Worm (Caenorhabditis elegans) whole organism, L3 larva: ENCODE measurements around the gene srlf-30.

Experiments used
- R02D3.7 ChIP-seq: fragments of 150-350 bp; optimal IDR thresholded peaks from 2 replicates; lab custom pipeline; 2014; ENCODE audit warnings: missing biosample characterization, missing genetic modification characterization
- ZK546.5 ChIP-seq: sonication (generic microtip); optimal IDR thresholded peaks from 2 replicates; lab custom pipeline; 2017; ENCODE audit warnings: missing biosample characterization, missing genetic modification characterization
- ama-1 ChIP-seq: fragments of 150-350 bp; optimal IDR thresholded peaks from 2 replicates; lab custom pipeline; 2018
- ceh-16 ChIP-seq: sonication (generic microtip); optimal IDR thresholded peaks from 2 replicates; lab custom pipeline; 2017; ENCODE audit warnings: missing biosample characterization, missing genetic modification characterization
- ceh-28 ChIP-seq: fragments of 150-350 bp; optimal IDR thresholded peaks from 2 replicates; lab custom pipeline; 2014; ENCODE audit warnings: missing biosample characterization, missing genetic modification reagents, missing genetic modification characterization
- ceh-82 ChIP-seq: fragments of 150-350 bp; optimal IDR thresholded peaks from 2 replicates; lab custom pipeline; 2014; ENCODE audit warnings: missing biosample characterization, missing genetic modification characterization
- ceh-9 ChIP-seq: sonication (generic microtip); optimal IDR thresholded peaks from 2 replicates; lab custom pipeline; 2018; ENCODE audit warnings: missing biosample characterization, missing genetic modification characterization
- daf-12 ChIP-seq: fragments of 150-350 bp; optimal IDR thresholded peaks from 2 replicates; lab custom pipeline; 2014; ENCODE audit warnings: missing biosample characterization, missing genetic modification reagents, missing genetic modification characterization
- egl-27 ChIP-seq: sonication (generic microtip); optimal IDR thresholded peaks from 4 replicates; lab custom pipeline; 2017; ENCODE audit warnings: missing biosample characterization, missing genetic modification reagents, missing genetic modification characterization
- egl-5 ChIP-seq: fragments of 150-350 bp; optimal IDR thresholded peaks from 2 replicates; lab custom pipeline; 2017; ENCODE audit warnings: missing biosample characterization, missing genetic modification reagents, missing genetic modification characterization, inconsistent platforms
- elt-1 ChIP-seq: fragments of 150-350 bp; optimal IDR thresholded peaks from 2 replicates; lab custom pipeline; 2014; ENCODE audit warnings: missing biosample characterization, missing genetic modification characterization
- elt-2 ChIP-seq: sonication (generic microtip); optimal IDR thresholded peaks from 2 replicates; lab custom pipeline; 2016; ENCODE audit warnings: missing genetic modification reagents, mild to moderate bottlenecking, missing genetic modification characterization, missing compliant biosample characterization
- elt-3 ChIP-seq, 3 experiments: fragments of 150-350 bp in 1 of 3; sonication (generic microtip) in 2 of 3; optimal IDR thresholded peaks; 2 replicates in 2 of 3; 4 replicates in 1 of 3; lab custom pipeline; 2014 to 2017; ENCODE audit warnings: missing biosample characterization in 3 of 3, missing genetic modification characterization in 3 of 3
- eor-1 ChIP-seq, 2 experiments: fragments of 150-350 bp; optimal IDR thresholded peaks; 2 replicates each; lab custom pipeline; 2014 to 2018; ENCODE audit warnings: missing biosample characterization in 2 of 2, missing genetic modification characterization in 2 of 2
- fkh-10 ChIP-seq: sonication (generic microtip); optimal IDR thresholded peaks from 2 replicates; lab custom pipeline; 2017; ENCODE audit warnings: missing biosample characterization, missing genetic modification reagents, missing genetic modification characterization
- fkh-2 ChIP-seq: fragments of 150-350 bp; optimal IDR thresholded peaks from 2 replicates; lab custom pipeline; 2014; ENCODE audit warnings: missing biosample characterization, missing genetic modification reagents, missing genetic modification characterization
- fos-1 ChIP-seq: fragments of 150-350 bp; optimal IDR thresholded peaks from 2 replicates; lab custom pipeline; 2014; ENCODE audit warnings: missing biosample characterization, missing genetic modification characterization
- hmg-11 ChIP-seq: sonication (generic microtip); optimal IDR thresholded peaks from 2 replicates; lab custom pipeline; 2016; ENCODE audit warnings: missing genetic modification characterization, missing compliant biosample characterization
- jun-1 ChIP-seq: fragments of 150-350 bp; optimal IDR thresholded peaks from 2 replicates; lab custom pipeline; 2014; ENCODE audit warnings: missing biosample characterization, missing genetic modification reagents, missing genetic modification characterization
- lin-15B ChIP-seq: fragments of 150-350 bp; optimal IDR thresholded peaks from 2 replicates; lab custom pipeline; 2014; ENCODE audit warnings: missing biosample characterization, missing genetic modification characterization
- lsy-12 ChIP-seq: sonication (generic microtip); optimal IDR thresholded peaks from 2 replicates; lab custom pipeline; 2016; ENCODE audit warnings: mild to moderate bottlenecking, missing genetic modification characterization, missing compliant biosample characterization
- mdl-1 ChIP-seq: fragments of 150-350 bp; optimal IDR thresholded peaks from 2 replicates; lab custom pipeline; 2014; ENCODE audit warnings: missing biosample characterization, missing genetic modification characterization
- mml-1 ChIP-seq: fragments of 150-350 bp; sonication (generic microtip); optimal IDR thresholded peaks from 3 replicates; lab custom pipeline; 2014; ENCODE audit warnings: missing biosample characterization, missing genetic modification characterization
- nfya-1 ChIP-seq: sonication (generic microtip); optimal IDR thresholded peaks from 2 replicates; lab custom pipeline; 2017; ENCODE audit warnings: missing genetic modification characterization, mild to moderate bottlenecking, missing compliant biosample characterization, antibody characterized with exemption, moderate library complexity; ENCODE audit not compliant: insufficient read depth
- nhr-11 ChIP-seq: fragments of 150-350 bp; optimal IDR thresholded peaks from 2 replicates; lab custom pipeline; 2014; ENCODE audit warnings: missing biosample characterization, missing genetic modification characterization
- nhr-12 ChIP-seq: fragments of 150-350 bp; optimal IDR thresholded peaks from 2 replicates; lab custom pipeline; 2014; ENCODE audit warnings: missing biosample characterization, missing genetic modification characterization
- nhr-23 ChIP-seq: fragments of 150-350 bp; optimal IDR thresholded peaks from 2 replicates; lab custom pipeline; 2014; ENCODE audit warnings: missing biosample characterization, missing genetic modification reagents, missing genetic modification characterization
- nhr-237 ChIP-seq: fragments of 150-350 bp; optimal IDR thresholded peaks from 2 replicates; lab custom pipeline; 2014; ENCODE audit warnings: missing biosample characterization, missing genetic modification characterization
- nhr-25 ChIP-seq: sonication (generic microtip); optimal IDR thresholded peaks from 2 replicates; lab custom pipeline; 2017; ENCODE audit warnings: missing biosample characterization, missing genetic modification characterization
- nhr-28 ChIP-seq: fragments of 150-350 bp; optimal IDR thresholded peaks from 2 replicates; lab custom pipeline; 2014; ENCODE audit warnings: missing biosample characterization, missing genetic modification characterization
- nhr-43 ChIP-seq: sonication (generic microtip); optimal IDR thresholded peaks from 2 replicates; lab custom pipeline; 2016; ENCODE audit warnings: mild to moderate bottlenecking, missing genetic modification characterization, missing compliant biosample characterization; ENCODE audit not compliant: poor library complexity, severe bottlenecking
- nhr-67 ChIP-seq: fragments of 150-350 bp; optimal IDR thresholded peaks from 2 replicates; lab custom pipeline; 2014; ENCODE audit warnings: missing biosample characterization, missing genetic modification characterization
- pha-4 ChIP-seq: fragments of 150-350 bp; optimal IDR thresholded peaks from 2 replicates; lab custom pipeline; 2014; ENCODE audit warnings: missing biosample characterization, missing genetic modification reagents, missing genetic modification characterization
- pqm-1 ChIP-seq: fragments of 150-350 bp; optimal IDR thresholded peaks from 2 replicates; lab custom pipeline; 2017; ENCODE audit warnings: missing biosample characterization, missing genetic modification characterization, inconsistent platforms
- sea-2 ChIP-seq: fragments of 150-350 bp; sonication (generic microtip); optimal IDR thresholded peaks from 4 replicates; lab custom pipeline; 2014; ENCODE audit warnings: missing biosample characterization, missing genetic modification reagents, missing genetic modification characterization
- skn-1 ChIP-seq: fragments of 150-350 bp; optimal IDR thresholded peaks from 2 replicates; lab custom pipeline; 2014; ENCODE audit warnings: missing biosample characterization, missing genetic modification characterization
- snpc-4 ChIP-seq: fragments of 150-350 bp; optimal IDR thresholded peaks from 2 replicates; lab custom pipeline; 2014; ENCODE audit warnings: missing biosample characterization, missing genetic modification characterization
- tbx-2 ChIP-seq: sonication (generic microtip); optimal IDR thresholded peaks from 2 replicates; lab custom pipeline; 2016; ENCODE audit warnings: mild to moderate bottlenecking, missing genetic modification characterization, missing compliant biosample characterization
- unc-39 ChIP-seq: sonication (generic microtip); optimal IDR thresholded peaks from 4 replicates; lab custom pipeline; 2017; ENCODE audit warnings: missing biosample characterization, missing genetic modification characterization
- unc-62 ChIP-seq: fragments of 150-350 bp; sonication (generic microtip); optimal IDR thresholded peaks from 4 replicates; lab custom pipeline; 2014; ENCODE audit warnings: missing biosample characterization, missing genetic modification reagents, missing genetic modification characterization
- zag-1 ChIP-seq: fragments of 150-350 bp; optimal IDR thresholded peaks from 2 replicates; lab custom pipeline; 2014; ENCODE audit warnings: missing biosample characterization, missing genetic modification characterization
- ztf-11 ChIP-seq: fragments of 150-350 bp; optimal IDR thresholded peaks from 2 replicates; lab custom pipeline; 2014; ENCODE audit warnings: missing biosample characterization, missing genetic modification characterization
- ztf-4 ChIP-seq: fragments of 150-350 bp; optimal IDR thresholded peaks from 2 replicates; lab custom pipeline; 2014; ENCODE audit warnings: missing biosample characterization, missing genetic modification characterization

The srlf-30 gene

ce11 chrIV:10854042-10854441, 46.1 kb upstream of the srlf-30 start:
- TF ChIP-seq unc-62 (GFP tag; lab: Kevin White, UChicago) (no peak), ceh-9 (tag; lab: Kevin White, UChicago) (no peak), tbx-2 (tag; lab: Kevin White, UChicago) (no peak), nhr-43 (tag; lab: Kevin White, UChicago) (no peak), fos-1 (tag; lab: Kevin White, UChicago) (no peak), nhr-28 (tag; lab: Kevin White, UChicago) (no peak), nhr-67 (tag; lab: Kevin White, UChicago) (no peak), ztf-11 (tag; lab: Kevin White, UChicago) (no peak), R02D3.7 (tag; lab: Kevin White, UChicago) (no peak)

ce11 chrIV:10855049-10855448, 45.1 kb upstream of the srlf-30 start, which contains the start of gene T11G6.3:
TSS of gene T11G6.3 (minus strand) at chrIV:10855237.
- no peak for TF ChIP-seq unc-39 (tag; lab: Kevin White, UChicago)
- no peak for TF ChIP-seq fkh-2 (tag; lab: Kevin White, UChicago)
- TF ChIP-seq sea-2 (GFP tag; lab: Kevin White, UChicago) = no peak
- TF ChIP-seq skn-1 (tag; lab: Kevin White, UChicago) = no peak
- TF ChIP-seq elt-2 (tag; lab: Kevin White, UChicago) = no peak
- no peak for TF ChIP-seq nhr-28 (tag; lab: Kevin White, UChicago)
- TF ChIP-seq R02D3.7 (tag; lab: Kevin White, UChicago) = no peak
- no peak for TF ChIP-seq nhr-43 (tag; lab: Kevin White, UChicago)
- TF ChIP-seq nhr-237 (tag; lab: Kevin White, UChicago) = no peak
- TF ChIP-seq nhr-11 = no peak
- TF ChIP-seq ztf-4 = no peak
- TF ChIP-seq fkh-10 (GFP tag; lab: Kevin White, UChicago) = no peak
- no peak for TF ChIP-seq ceh-9 (tag; lab: Kevin White, UChicago)

- TF ChIP-seq nfya-1 (tag; lab: Kevin White, UChicago) (peak; percentile 84), hmg-11 (tag; lab: Kevin White, UChicago) (no peak)
These were observed 44.2 kb upstream of the srlf-30 start for ce11 chrIV:10855946-10856345.

DNA sequence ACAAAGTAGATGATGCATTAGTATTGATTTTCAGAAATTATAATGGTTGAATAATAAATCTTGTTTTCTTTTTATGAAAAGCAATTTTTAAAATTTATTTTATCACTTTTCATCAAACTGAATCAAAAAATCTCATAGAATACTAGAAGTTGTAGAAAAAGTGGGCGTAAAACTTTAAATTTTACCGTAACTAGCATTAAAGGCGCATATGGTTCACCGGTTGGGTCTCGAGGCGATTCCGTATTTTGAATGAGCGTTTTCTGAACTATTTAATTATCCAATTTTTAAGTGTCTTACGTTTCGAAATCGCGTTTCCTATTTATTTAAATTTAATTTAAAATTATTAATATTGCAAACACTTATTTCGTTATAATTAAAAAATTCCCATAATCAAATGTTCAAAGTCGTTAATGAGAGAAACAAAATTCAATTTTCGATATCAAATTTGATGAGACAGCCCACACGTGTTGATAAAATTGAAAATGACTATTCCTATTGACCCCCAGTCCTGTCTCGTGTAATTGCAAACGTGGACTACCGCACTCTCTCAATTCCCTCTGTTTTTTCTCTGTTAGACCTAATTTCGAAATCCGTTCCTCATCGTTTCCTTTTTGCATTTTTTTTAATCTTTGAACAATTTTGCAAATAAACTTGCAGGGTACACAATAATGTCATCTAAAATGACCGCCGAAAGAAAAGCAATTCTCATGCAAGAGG, 41.7 kb upstream of the srlf-30 start, which contains the start of the genes T11G6.2 and hars-1:
Gene T11G6.2, minus strand, starts transcription at position 197 of the 717 bp plus-strand sequence.
Gene hars-1, plus strand, starts transcription at position 658 of the 717 bp plus-strand sequence.
- TF ChIP-seq nhr-67 (tag; lab: Kevin White, UChicago) (no peak), hmg-11 (tag; lab: Kevin White, UChicago) (peak; percentile 29), elt-1 (no peak), R02D3.7 (tag; lab: Kevin White, UChicago) (no peak), eor-1 (tag; optimal IDR thresholded peaks at IDR 0.05; lab: Kevin White, UChicago) (no peak), ceh-28 (tag; lab: Kevin White, UChicago) (no peak), ceh-9 (tag; lab: Kevin White, UChicago) (no peak), ama-1 (lab: Kevin White, UChicago) (no peak), nhr-25 (tag; lab: Kevin White, UChicago) (peak; percentile 9), egl-5 (tag; lab: Kevin White, UChicago) (no peak), egl-27 (tag; lab: Kevin White, UChicago) (no peak), snpc-4 (tag; lab: Kevin White, UChicago) (peak; percentile 33), nhr-237 (tag; lab: Kevin White, UChicago) (no peak), zag-1 (tag; lab: Kevin White, UChicago) (no peak), unc-62 (GFP tag; lab: Kevin White, UChicago) (no peak), lsy-12 (tag; lab: Kevin White, UChicago) (no peak), pqm-1 (peak; percentile 80), jun-1 (tag; lab: Kevin White, UChicago) (no peak), lin-15B (peak; percentile 42), nfya-1 (tag; lab: Kevin White, UChicago) (peak; percentile 39), mml-1 (tag; lab: Kevin White, UChicago) (no peak), nhr-28 (tag; lab: Kevin White, UChicago) (no peak), daf-12 (tag; lab: Kevin White, UChicago) (no peak), nhr-43 (tag; lab: Kevin White, UChicago) (no peak), nhr-11 (no peak), unc-39 (tag; lab: Kevin White, UChicago) (no peak), mdl-1 (peak; percentile 3), fos-1 (tag; lab: Kevin White, UChicago) (no peak), skn-1 (tag; lab: Kevin White, UChicago) (no peak), fkh-2 (tag; lab: Kevin White, UChicago) (no peak), ztf-11 (tag; lab: Kevin White, UChicago) (no peak), pha-4 (tag; lab: Kevin White, UChicago) (peak; percentile 45), elt-3 (tag; optimal IDR thresholded peaks at IDR 0.05; lab: Kevin White, UChicago) (no peak), fkh-10 (GFP tag; lab: Kevin White, UChicago) (no peak), sea-2 (GFP tag; lab: Kevin White, UChicago) (no peak), nhr-23 (peak; percentile 37), ceh-82 (no peak), ZK546.5 (tag; lab: Kevin White, UChicago) (no peak), nhr-12 (tag; lab: Kevin White, UChicago) (no peak), ceh-16 (tag; lab: Kevin White, UChicago) (no peak)
